Worm (Caenorhabditis elegans) whole organism, L1 larva: Measurements from ENCODE around the gene C53A5.13.

Experiments
- C16A3.4 ChIP-seq: fragments of 150-350 bp; optimal IDR thresholded peaks from 2 replicates; lab custom pipeline; 2014; ENCODE audit warnings: missing biosample characterization, missing genetic modification characterization
- aly-2 ChIP-seq: fragments of 150-350 bp; optimal IDR thresholded peaks from 2 replicates; lab custom pipeline; 2014; ENCODE audit warnings: missing biosample characterization, missing genetic modification characterization
- ama-1 ChIP-seq: fragments of 150-350 bp; optimal IDR thresholded peaks from 2 replicates; lab custom pipeline; 2014
- blmp-1 ChIP-seq: fragments of 150-350 bp; optimal IDR thresholded peaks from 2 replicates; lab custom pipeline; 2014; ENCODE audit warnings: missing biosample characterization, missing genetic modification characterization
- ceh-63 ChIP-seq: fragments of 200-800 bp; sonication (Bioruptor generic); optimal IDR thresholded peaks from 2 replicates; lab custom pipeline; 2018; ENCODE audit warnings: mild to moderate bottlenecking, missing genetic modification characterization, missing compliant biosample characterization
- ceh-8 ChIP-seq: fragments of 200-800 bp; sonication (Bioruptor generic); optimal IDR thresholded peaks from 2 replicates; lab custom pipeline; 2018; ENCODE audit warnings: mild to moderate bottlenecking, missing genetic modification characterization, moderate library complexity, missing compliant biosample characterization
- ceh-88 ChIP-seq: fragments of 200-800 bp; sonication (Bioruptor generic); IDR thresholded peaks from 2 replicates; pipeline ENCODE4 v1.3.6; 2022; ENCODE audit warnings: missing genetic modification characterization, missing compliant biosample characterization
- ces-1 ChIP-seq: fragments of 150-350 bp; optimal IDR thresholded peaks from 2 replicates; lab custom pipeline; 2014; ENCODE audit warnings: missing biosample characterization, missing genetic modification reagents, missing genetic modification characterization
- dsc-1 ChIP-seq: sonication (generic microtip); optimal IDR thresholded peaks from 2 replicates; lab custom pipeline; 2016; ENCODE audit warnings: mild to moderate bottlenecking, missing genetic modification characterization, missing compliant biosample characterization
- efl-1 ChIP-seq, 4 experiments: fragments of 150-350 bp; optimal IDR thresholded peaks in 3 of 4; peaks in 1 of 4; 1 replicate in 1 of 4; 2 replicates in 3 of 4; lab custom pipeline; 2014; ENCODE audit warnings: missing biosample characterization in 2 of 4, missing genetic modification characterization in 2 of 4, missing genetic modification reagents in 2 of 4
- efl-3 ChIP-seq: fragments of 200-800 bp; sonication (Bioruptor generic); optimal IDR thresholded peaks from 2 replicates; lab custom pipeline; 2018; ENCODE audit warnings: mild to moderate bottlenecking, missing genetic modification characterization, missing compliant biosample characterization
- egl-27 ChIP-seq, 2 experiments: fragments of 150-350 bp in 1 of 2; sonication (generic microtip); optimal IDR thresholded peaks; 3 replicates each; lab custom pipeline; 2017 to 2018; ENCODE audit warnings: missing biosample characterization in 2 of 2, missing genetic modification characterization in 2 of 2, missing genetic modification reagents in 2 of 2
- elt-3 ChIP-seq, 6 experiments: fragments of 150-350 bp in 1 of 6; sonication (generic microtip); optimal IDR thresholded peaks; 2 replicates each; lab custom pipeline; 2017 to 2018; ENCODE audit warnings: missing biosample characterization in 6 of 6, missing genetic modification characterization in 6 of 6, inconsistent platforms in 1 of 6
- fkh-10 ChIP-seq: sonication (generic microtip); optimal IDR thresholded peaks from 2 replicates; lab custom pipeline; 2017; ENCODE audit warnings: missing biosample characterization, missing genetic modification reagents, missing genetic modification characterization
- fkh-8 ChIP-seq: sonication (generic microtip); optimal IDR thresholded peaks from 2 replicates; lab custom pipeline; 2016; ENCODE audit warnings: mild to moderate bottlenecking, missing genetic modification characterization, missing compliant biosample characterization
- hlh-4 ChIP-seq: sonication (generic microtip); optimal IDR thresholded peaks from 2 replicates; lab custom pipeline; 2016; ENCODE audit warnings: mild to moderate bottlenecking, missing genetic modification characterization, missing compliant biosample characterization
- hpl-2 ChIP-seq: fragments of 150-350 bp; optimal IDR thresholded peaks from 2 replicates; lab custom pipeline; 2014; ENCODE audit warnings: missing biosample characterization, missing genetic modification reagents, missing genetic modification characterization
- irx-1 ChIP-seq: sonication (generic microtip); optimal IDR thresholded peaks from 2 replicates; lab custom pipeline; 2016; ENCODE audit warnings: missing genetic modification characterization, missing compliant biosample characterization
- isw-1 ChIP-seq: fragments of 200-800 bp; sonication (Bioruptor generic); IDR thresholded peaks from 2 replicates; pipeline ENCODE4 v1.3.6; 2022; ENCODE audit warnings: missing genetic modification characterization, missing compliant biosample characterization
- jun-1 ChIP-seq: fragments of 150-350 bp; optimal IDR thresholded peaks from 2 replicates; lab custom pipeline; 2014; ENCODE audit warnings: missing biosample characterization, missing genetic modification reagents, missing genetic modification characterization
- lin-13 ChIP-seq: fragments of 150-350 bp; optimal IDR thresholded peaks from 2 replicates; lab custom pipeline; 2014; ENCODE audit warnings: missing biosample characterization, missing genetic modification reagents, missing genetic modification characterization
- lin-14 ChIP-seq: fragments of 200-800 bp; sonication (Bioruptor generic); optimal IDR thresholded peaks from 2 replicates; lab custom pipeline; 2018; ENCODE audit warnings: mild to moderate bottlenecking, missing genetic modification characterization, moderate library complexity, missing compliant biosample characterization
- lin-35 ChIP-seq, 2 experiments: fragments of 150-350 bp; optimal IDR thresholded peaks; 2 replicates each; lab custom pipeline; 2014; ENCODE audit warnings: missing biosample characterization in 2 of 2, missing genetic modification characterization in 2 of 2, missing genetic modification reagents in 2 of 2
- lin-39 ChIP-seq: fragments of 150-350 bp; optimal IDR thresholded peaks from 2 replicates; lab custom pipeline; 2014; ENCODE audit warnings: missing biosample characterization, missing genetic modification reagents, missing genetic modification characterization
- lir-3 ChIP-seq: sonication (generic microtip); optimal IDR thresholded peaks from 2 replicates; lab custom pipeline; 2016; ENCODE audit warnings: mild to moderate bottlenecking, missing genetic modification characterization, moderate library complexity, missing compliant biosample characterization; ENCODE audit not compliant: poor library complexity
- lsy-2 ChIP-seq, 2 experiments: fragments of 150-350 bp; optimal IDR thresholded peaks; 2 replicates each; lab custom pipeline; 2014; ENCODE audit warnings: missing biosample characterization in 2 of 2, missing genetic modification characterization in 2 of 2
- mab-9 ChIP-seq: fragments of 200-800 bp; sonication (Bioruptor generic); IDR thresholded peaks from 2 replicates; pipeline ENCODE4 v1.3.6; 2022; ENCODE audit warnings: missing genetic modification reagents, missing genetic modification characterization, missing compliant biosample characterization
- mdl-1 ChIP-seq, 2 experiments: fragments of 150-350 bp; optimal IDR thresholded peaks; 2 replicates each; lab custom pipeline; 2014 to 2017; ENCODE audit warnings: missing biosample characterization in 2 of 2, missing genetic modification characterization in 2 of 2, inconsistent platforms in 1 of 2
- mep-1 ChIP-seq: fragments of 150-350 bp; optimal IDR thresholded peaks from 2 replicates; lab custom pipeline; 2014; ENCODE audit warnings: missing biosample characterization, missing genetic modification characterization
- nhr-11 ChIP-seq: fragments of 150-350 bp; optimal IDR thresholded peaks from 2 replicates; lab custom pipeline; 2014; ENCODE audit warnings: missing biosample characterization, missing genetic modification characterization
- nhr-19 ChIP-seq: fragments of 200-800 bp; sonication (Bioruptor generic); conservative IDR thresholded peaks from 2 replicates; pipeline ENCODE4 v1.3.6; 2022; ENCODE audit warnings: missing genetic modification characterization, missing compliant biosample characterization
- nhr-20 ChIP-seq: sonication (generic microtip); optimal IDR thresholded peaks from 2 replicates; lab custom pipeline; 2016; ENCODE audit warnings: mild to moderate bottlenecking, missing genetic modification characterization, missing compliant biosample characterization
- nhr-28 ChIP-seq: fragments of 150-350 bp; optimal IDR thresholded peaks from 2 replicates; lab custom pipeline; 2014; ENCODE audit warnings: missing biosample characterization, missing genetic modification characterization
- nhr-47 ChIP-seq: sonication (generic microtip); optimal IDR thresholded peaks from 2 replicates; lab custom pipeline; 2016; ENCODE audit warnings: mild to moderate bottlenecking, missing genetic modification characterization, moderate library complexity, missing compliant biosample characterization
- nhr-71 ChIP-seq: sonication (generic microtip); optimal IDR thresholded peaks from 2 replicates; lab custom pipeline; 2016; ENCODE audit warnings: mild to moderate bottlenecking, missing genetic modification characterization, moderate library complexity, missing compliant biosample characterization
- nhr-85 ChIP-seq: sonication (generic microtip); peaks from one replicate; lab custom pipeline; 2016; ENCODE audit warnings: missing genetic modification characterization, inconsistent platforms, missing compliant biosample characterization
- nhr-90 ChIP-seq: sonication (generic microtip); optimal IDR thresholded peaks from 2 replicates; lab custom pipeline; 2016; ENCODE audit warnings: mild to moderate bottlenecking, missing genetic modification characterization, missing compliant biosample characterization; ENCODE audit not compliant: poor library complexity
- pag-3 ChIP-seq: sonication (generic microtip); optimal IDR thresholded peaks from 2 replicates; lab custom pipeline; 2017; ENCODE audit warnings: missing genetic modification characterization, mild to moderate bottlenecking, missing compliant biosample characterization, antibody characterized with exemption, borderline replicate concordance; ENCODE audit not compliant: insufficient read depth
- pqm-1 ChIP-seq: sonication (generic microtip); optimal IDR thresholded peaks from 3 replicates; lab custom pipeline; 2017; ENCODE audit warnings: missing biosample characterization, missing genetic modification characterization
- skn-1 ChIP-seq: fragments of 150-350 bp; optimal IDR thresholded peaks from 2 replicates; lab custom pipeline; 2014; ENCODE audit warnings: missing biosample characterization, missing genetic modification characterization
- snu-23 ChIP-seq: sonication (generic microtip); optimal IDR thresholded peaks from 2 replicates; lab custom pipeline; 2016; ENCODE audit warnings: missing genetic modification characterization, missing compliant biosample characterization
- sox-4 ChIP-seq: sonication (generic microtip); optimal IDR thresholded peaks from 2 replicates; lab custom pipeline; 2016; ENCODE audit warnings: missing genetic modification characterization, missing compliant biosample characterization
- sptf-1 ChIP-seq: fragments of 150-350 bp; optimal IDR thresholded peaks from 2 replicates; lab custom pipeline; 2014; ENCODE audit warnings: missing biosample characterization, missing genetic modification characterization
- tbx-2 ChIP-seq: sonication (generic microtip); optimal IDR thresholded peaks from 2 replicates; lab custom pipeline; 2016; ENCODE audit warnings: missing genetic modification characterization, missing compliant biosample characterization
- unc-130 ChIP-seq: fragments of 150-350 bp; optimal IDR thresholded peaks from 2 replicates; lab custom pipeline; 2017; ENCODE audit warnings: missing biosample characterization, missing genetic modification characterization, inconsistent platforms
- unc-62 ChIP-seq: fragments of 150-350 bp; optimal IDR thresholded peaks from 2 replicates; lab custom pipeline; 2014; ENCODE audit warnings: missing biosample characterization, missing genetic modification reagents, missing genetic modification characterization
- unc-86 ChIP-seq: sonication (generic microtip); optimal IDR thresholded peaks from 2 replicates; lab custom pipeline; 2016; ENCODE audit warnings: missing genetic modification characterization, missing compliant biosample characterization
- ztf-11 ChIP-seq, 2 experiments: sonication (generic microtip); optimal IDR thresholded peaks; 2 replicates each; lab custom pipeline; 2016 to 2017; ENCODE audit warnings: missing genetic modification characterization in 2 of 2, missing biosample characterization in 1 of 2, missing compliant biosample characterization in 1 of 2

C53A5.13 gene

DNA sequence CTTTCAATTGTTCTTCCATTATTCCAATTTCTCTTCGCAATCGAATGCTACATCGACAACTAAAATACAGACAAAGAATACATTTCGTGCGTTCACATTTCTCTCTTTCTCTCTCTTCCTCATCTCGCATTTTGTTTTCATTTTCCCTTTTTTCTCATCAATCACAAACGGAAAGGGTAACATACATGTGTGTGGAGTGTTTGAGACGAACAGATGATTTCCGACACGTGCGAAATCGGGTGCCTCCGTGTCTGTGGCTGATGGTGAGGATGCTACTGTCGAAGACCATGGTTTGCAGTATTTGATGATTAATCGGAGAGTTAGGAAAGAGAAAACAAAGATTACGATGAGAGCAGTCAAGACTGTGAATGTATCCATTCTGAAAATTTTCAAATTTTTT is 35.9 kb upstream of the C53A5.13 start, which contains the start of gene R02D5.9:
Gene R02D5.9, minus strand, starts transcription at position 378 of the 400 bp plus-strand sequence.
- TF ChIP-seq nhr-19 (GFP tag; lab: Robert Waterston, UW) (no peak), elt-3 (tag; optimal IDR thresholded peaks at IDR 0.05; lab: Kevin White, UChicago) (peak in 4 of 6 experiments; percentile 12 to 87 (median 22)), nhr-47 (no peak), lin-14 (GFP tag; lab: Kevin White, UChicago) (peak; percentile 87), ceh-8 (GFP tag; lab: Kevin White, UChicago) (no peak), pqm-1 (no peak), aly-2 (tag; lab: Kevin White, UChicago) (no peak), pag-3 (tag; lab: Kevin White, UChicago) (peak; percentile 6), mep-1 (peak; percentile 42), lin-35 (GFP tag; optimal IDR thresholded peaks at IDR 0.05; lab: Kevin White, UChicago) (peak in 1 of 2 experiments; percentile 70), lsy-2 (tag; optimal IDR thresholded peaks at IDR 0.05; lab: Kevin White, UChicago) (peak in 1 of 2 experiments; percentile 43), ama-1 (no peak), dsc-1 (tag; lab: Kevin White, UChicago) (no peak), fkh-8 (no peak), fkh-10 (no peak), nhr-85 (tag; lab: Kevin White, UChicago) (peak; percentile 91), jun-1 (no peak), nhr-28 (tag; lab: Kevin White, UChicago) (no peak), tbx-2 (tag; lab: Kevin White, UChicago) (peak; percentile 42), isw-1 (GFP tag; lab: Robert Waterston, UW) (no peak), blmp-1 (peak; percentile 99), ces-1 (GFP tag; lab: Kevin White, UChicago) (no peak), ceh-63 (GFP tag; lab: Kevin White, UChicago) (no peak), nhr-20 (tag; lab: Kevin White, UChicago) (peak; percentile 50), skn-1 (peak; percentile 14), mdl-1 (tag; optimal IDR thresholded peaks at IDR 0.05; lab: Kevin White, UChicago) (peak in 1 of 2 experiments; percentile 94), unc-130 (tag; lab: Kevin White, UChicago) (peak; percentile 6), lin-39 (tag; lab: Kevin White, UChicago) (no peak), nhr-71 (tag; lab: Kevin White, UChicago) (peak; percentile 25), snu-23 (GFP tag; lab: Kevin White, UChicago) (peak; percentile 51), unc-62 (GFP tag; lab: Kevin White, UChicago) (no peak), efl-1 (optimal IDR thresholded peaks at IDR 0.05; lab: Kevin White, UChicago) (peak; percentile 4 to 9), efl-1 (GFP tag; optimal IDR thresholded peaks at IDR 0.05 in 1 of 2; lab: Kevin White, UChicago) (peak in 1 of 2 experiments; percentile 4), sptf-1 (tag; lab: Kevin White, UChicago) (no peak)

DNA sequence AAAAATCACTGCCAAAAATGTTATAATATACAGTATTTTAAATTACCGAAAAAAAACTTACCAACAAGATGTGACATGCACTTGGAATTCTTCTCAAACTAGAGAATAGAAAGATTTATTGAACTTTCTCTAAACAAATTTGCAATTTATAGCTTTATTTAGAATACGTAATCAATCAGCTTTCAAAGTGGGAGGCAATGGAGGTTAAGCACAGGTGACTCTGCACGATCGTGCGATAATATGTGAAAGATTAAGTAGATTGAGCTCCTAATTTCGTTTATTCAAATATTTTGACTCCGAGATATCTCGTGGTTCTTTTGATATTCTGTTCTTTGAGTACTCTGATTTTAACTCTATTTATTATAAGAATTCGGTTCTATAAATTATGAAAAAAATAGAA is 28.7 kb upstream of the C53A5.13 start, which contains the start of gene R02D5.6:
Gene R02D5.6, minus strand, starts transcription at position 101 of the 400 bp plus-strand sequence.
- peak; percentile 14 for TF ChIP-seq fkh-8
- TF ChIP-seq sox-4 (tag; lab: Kevin White, UChicago): no peak

DNA sequence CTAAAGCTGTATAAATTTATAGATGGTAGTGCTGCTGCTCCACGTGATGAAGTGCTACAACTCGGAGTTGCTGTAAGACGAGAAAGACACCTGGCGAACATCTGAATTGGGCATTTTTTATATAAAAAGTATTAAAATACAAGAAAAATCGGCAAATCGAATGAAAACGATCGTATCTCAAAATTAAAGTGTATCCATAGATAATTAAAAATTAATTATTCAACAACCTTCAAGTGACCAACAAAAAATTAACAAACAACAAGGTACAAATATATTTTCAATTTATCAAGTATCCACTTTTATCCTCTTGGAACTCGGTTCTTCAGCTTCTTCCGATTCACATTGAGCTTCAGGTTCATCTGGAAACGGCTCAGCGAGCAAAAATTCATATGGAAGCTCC is 27.4 kb upstream of the C53A5.13 start, which contains the start of gene R02D5.8:
Gene R02D5.8, minus strand, starts transcription at position 101 of the 400 bp plus-strand sequence.
- TF ChIP-seq nhr-90 (tag; lab: Kevin White, UChicago): no peak
- no peak for TF ChIP-seq C16A3.4 (tag; lab: Kevin White, UChicago)
- TF ChIP-seq efl-3 (GFP tag; lab: Kevin White, UChicago): no peak
- no peak for TF ChIP-seq hlh-4 (tag; lab: Kevin White, UChicago)
- TF ChIP-seq ztf-11 (tag; optimal IDR thresholded peaks at IDR 0.05; lab: Kevin White, UChicago): no peak
- no peak for TF ChIP-seq irx-1 (tag; lab: Kevin White, UChicago)
- no peak for TF ChIP-seq lir-3 (tag; lab: Kevin White, UChicago)
- no peak for TF ChIP-seq nhr-20 (tag; lab: Kevin White, UChicago)
- TF ChIP-seq nhr-11 (tag; lab: Kevin White, UChicago): no peak
- TF ChIP-seq egl-27 (tag; optimal IDR thresholded peaks at IDR 0.05; lab: Kevin White, UChicago): no peak
- no peak for TF ChIP-seq unc-86
- TF ChIP-seq aly-2 (tag; lab: Kevin White, UChicago): no peak
- no peak for TF ChIP-seq mab-9 (GFP tag; lab: Robert Waterston, UW)
- no peak for TF ChIP-seq ceh-88 (GFP tag; lab: Robert Waterston, UW)
- TF ChIP-seq nhr-47: no peak
- no peak for TF ChIP-seq tbx-2 (tag; lab: Kevin White, UChicago)
- TF ChIP-seq lin-13 (GFP tag; lab: Kevin White, UChicago): no peak
- TF ChIP-seq hpl-2 (GFP tag; lab: Kevin White, UChicago): no peak
- TF ChIP-seq, all 84 proteins: peak for 0
